Worm (Caenorhabditis elegans): ENCODE measurements around the gene R160.3.

The R160.3 gene

DNA sequence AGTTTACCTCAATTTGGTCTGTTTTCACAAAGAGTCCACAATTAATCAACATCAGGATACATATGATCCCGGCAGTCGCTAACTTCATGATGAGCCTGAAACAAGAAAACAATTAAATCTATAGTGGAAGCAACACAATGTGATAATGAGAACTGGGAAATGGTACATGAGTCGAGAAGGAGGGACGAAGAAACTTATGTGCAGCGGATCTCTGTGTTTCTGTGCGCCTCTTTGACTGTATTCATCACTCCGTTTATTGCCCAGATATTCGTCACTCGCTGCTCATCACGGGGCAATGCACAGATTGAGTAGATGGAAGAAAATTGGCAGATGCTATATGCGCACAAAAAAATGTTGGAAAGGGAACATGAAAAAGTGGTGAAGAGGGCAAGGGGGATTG lies at the start of gene R160.3:
R160.3 (minus strand) TSS at position 101 of the 400 bp plus-strand sequence.
- TF ChIP-seq skn-1 (tag; optimal IDR thresholded peaks at IDR 0.05) (no peak), ztf-11 (tag; optimal IDR thresholded peaks at IDR 0.05) (no peak), aha-1 (tag) (no peak), T20F7.1 (GFP tag; optimal IDR thresholded peaks at IDR 0.05) (no peak), snpc-4 (tag; optimal IDR thresholded peaks at IDR 0.05) (no peak), F37D6.2 (tag; optimal IDR thresholded peaks at IDR 0.05) (no peak), dmd-9 (GFP tag; IDR thresholded peaks at IDR 0.05) (no peak), lim-7 (GFP tag; IDR thresholded peaks at IDR 0.05) (no peak), F44E2.7 (GFP tag; IDR thresholded peaks at IDR 0.05) (no peak), nhr-41 (GFP tag; IDR thresholded peaks at IDR 0.05) (no peak), D1046.2 (GFP tag; IDR thresholded peaks at IDR 0.05) (no peak), F10B5.3 (tag; optimal IDR thresholded peaks at IDR 0.05) (no peak), zip-2 (tag; optimal IDR thresholded peaks at IDR 0.05) (no peak), lin-13 (GFP tag; optimal IDR thresholded peaks at IDR 0.05) (no peak), ceh-82 (tag; optimal IDR thresholded peaks at IDR 0.05) (no peak), spr-3 (GFP tag; optimal IDR thresholded peaks at IDR 0.05) (no peak), dmd-6 (GFP tag; IDR thresholded peaks at IDR 0.05) (no peak), nhr-48 (tag; optimal IDR thresholded peaks at IDR 0.05) (no peak)

DNA sequence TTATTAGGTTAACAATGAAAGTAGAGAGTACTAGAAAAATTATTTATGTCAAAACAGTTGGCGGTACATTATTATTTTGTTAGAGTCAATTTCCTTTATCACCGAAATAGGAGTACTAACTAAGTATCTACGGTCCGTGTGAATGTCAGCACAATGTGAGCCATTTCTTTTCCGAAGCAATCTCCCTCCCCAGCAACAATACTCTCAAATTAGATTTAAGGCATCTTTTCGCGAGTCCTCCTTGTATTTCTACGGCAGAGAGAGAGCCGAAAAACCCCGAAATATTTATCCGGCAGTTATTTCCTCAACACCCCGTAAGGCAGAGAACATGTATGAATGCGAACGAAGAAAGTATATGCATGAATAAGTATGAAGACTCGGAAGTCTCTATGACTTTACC lies 49.2 kb upstream of the R160.3 start:
- TF ChIP-seq egl-43 (GFP tag; IDR thresholded peaks at IDR 0.05) (no peak), lim-7 (GFP tag; IDR thresholded peaks at IDR 0.05) (no peak), Y5F2A.4 (GFP tag; optimal IDR thresholded peaks at IDR 0.05) (no peak), ctbp-1 (GFP tag; IDR thresholded peaks at IDR 0.05) (no peak), nhr-25 (tag; optimal IDR thresholded peaks at IDR 0.05; ENCODE audit: borderline replicate concordance, insufficient read depth) (no peak), attf-4 (tag; optimal IDR thresholded peaks at IDR 0.05) (no peak), aha-1 (tag) (no peak), daf-19 (GFP tag; conservative IDR thresholded peaks at IDR 0.05) (no peak), fkh-10 (GFP tag; optimal IDR thresholded peaks at IDR 0.05) (peak; percentile 49)

DNA sequence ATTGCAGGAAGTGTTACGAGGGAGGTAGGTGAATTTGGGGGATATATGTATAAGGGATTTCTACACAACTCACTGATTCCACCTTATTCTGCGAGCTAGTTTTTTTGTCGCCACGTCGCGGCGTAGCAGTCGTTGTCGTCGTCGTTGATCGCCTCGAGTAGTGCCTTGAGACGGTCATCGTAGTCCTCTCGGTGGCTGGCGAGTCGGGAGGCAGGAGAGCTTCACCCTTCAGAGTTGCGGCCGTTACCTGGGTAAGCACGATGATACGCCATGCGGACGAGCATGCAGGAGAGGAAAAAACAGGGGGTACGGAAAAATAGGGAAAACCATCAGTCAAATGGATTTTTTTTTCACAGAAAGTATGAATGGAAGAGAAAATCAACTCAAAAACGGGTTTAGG lies 47.1 kb upstream of the R160.3 start:
- TF ChIP-seq egl-43 (GFP tag; IDR thresholded peaks at IDR 0.05) (0 out of 2 replicates have a peak, but pooled peaks have one; percentile 57), nhr-25 (tag; optimal IDR thresholded peaks at IDR 0.05; ENCODE audit: borderline replicate concordance, insufficient read depth) (no peak), set-16 (GFP tag; IDR thresholded peaks at IDR 0.05) (peak; percentile 63), ZK337.2 (GFP tag; IDR thresholded peaks at IDR 0.05) (no peak), arid-1 (GFP tag; conservative IDR thresholded peaks at IDR 0.05) (no peak), unc-62 (GFP tag; optimal IDR thresholded peaks at IDR 0.05 in 1 of 2) (peak in 1 of 2 experiments; percentile 66), unc-62 (tag; optimal IDR thresholded peaks at IDR 0.05) (no peak), aha-1 (tag) (peak; percentile 27)

DNA sequence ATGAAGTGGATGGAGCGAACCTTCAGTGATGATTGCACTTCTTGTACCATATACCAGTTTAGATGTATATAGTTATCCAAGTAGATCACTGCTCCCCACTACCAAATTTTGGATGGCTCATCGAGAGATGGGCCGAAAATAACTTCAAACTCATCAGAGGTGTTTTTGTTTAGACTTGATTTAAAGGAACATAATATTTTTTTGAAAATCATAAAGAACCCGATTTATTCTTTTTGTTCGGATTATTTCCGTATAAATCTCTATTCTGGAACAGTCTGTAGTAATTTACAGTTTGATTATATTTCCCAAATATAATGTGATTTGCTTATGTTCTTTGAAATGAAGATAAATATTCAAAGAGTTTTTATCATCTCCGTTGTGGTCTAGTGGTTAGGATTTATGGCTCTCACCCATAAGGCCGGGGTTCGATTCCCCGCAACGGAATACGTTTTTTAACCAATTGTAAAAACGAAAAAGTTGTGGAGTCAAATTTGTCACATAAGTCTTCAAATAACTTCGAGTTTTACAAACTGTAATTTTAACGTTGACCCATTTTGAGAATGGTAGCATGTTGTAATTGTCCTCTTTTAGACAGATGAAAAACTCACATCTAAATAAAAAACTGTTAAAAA lies 44.3 kb upstream of the R160.3 start:
- peak; percentile 13 for TF ChIP-seq lir-3 (tag; optimal IDR thresholded peaks at IDR 0.05)
- peak; percentile 76 for TF ChIP-seq snpc-1.2 (GFP tag; IDR thresholded peaks at IDR 0.05)
- no peak for TF ChIP-seq saeg-2 (GFP tag; IDR thresholded peaks at IDR 0.05)
- no peak; the same call in 1 of the 2 replicates for TF ChIP-seq zfp-3 (GFP tag; conservative IDR thresholded peaks at IDR 0.05)
- no peak for TF ChIP-seq cey-2 (tag; optimal IDR thresholded peaks at IDR 0.05; ENCODE audit: borderline replicate concordance, insufficient read depth)
- no peak for TF ChIP-seq unc-62 (GFP tag; optimal IDR thresholded peaks at IDR 0.05 in 1 of 2)
- TF ChIP-seq unc-62 (tag; optimal IDR thresholded peaks at IDR 0.05) = no peak
- 0 out of 2 replicates have a peak, but pooled peaks have one; percentile 40 for TF ChIP-seq ceh-44 (GFP tag; IDR thresholded peaks at IDR 0.05)
- TF ChIP-seq nhr-48 (tag; optimal IDR thresholded peaks at IDR 0.05) = peak; percentile 3
- TF ChIP-seq dmd-6 (GFP tag; IDR thresholded peaks at IDR 0.05) = peak; percentile 29; the same call in 1 of the 2 replicates
- TF ChIP-seq Y48G9A.11 (GFP tag; IDR thresholded peaks at IDR 0.05) = 0 out of 2 replicates have a peak, but pooled peaks have one; percentile 52
- no peak for TF ChIP-seq unc-130 (GFP tag; optimal IDR thresholded peaks at IDR 0.05)
- no peak for TF ChIP-seq ztf-11 (tag; optimal IDR thresholded peaks at IDR 0.05)
- TF ChIP-seq mxl-2 (GFP tag; conservative IDR thresholded peaks at IDR 0.05) = no peak
- no peak for TF ChIP-seq fos-1 (tag; optimal IDR thresholded peaks at IDR 0.05)
- TF ChIP-seq daf-16 (GFP tag; optimal IDR thresholded peaks at IDR 0.05) = peak in 1 of 2 experiments; percentile 56
- TF ChIP-seq daf-16 (tag; optimal IDR thresholded peaks at IDR 0.05) = no peak
- peak; percentile 76 for TF ChIP-seq vab-7 (GFP tag; IDR thresholded peaks at IDR 0.05)
- TF ChIP-seq F26F4.8 (GFP tag; conservative IDR thresholded peaks at IDR 0.05) = 0 out of 2 replicates have a peak, but pooled peaks have one; percentile 22
- TF ChIP-seq aly-2 (tag; optimal IDR thresholded peaks at IDR 0.05) = no peak
- TF ChIP-seq lim-7 (GFP tag; IDR thresholded peaks at IDR 0.05) = peak; percentile 58; the same call in 1 of the 2 replicates
- 0 out of 2 replicates have a peak, but pooled peaks have one; percentile 58 for TF ChIP-seq dmd-8 (GFP tag; IDR thresholded peaks at IDR 0.05)
